Fruit fly (Drosophila melanogaster) whole organism: Measurements from ENCODE around the gene CG34288.

Source experiments
- Dll ChIP-seq: fragments of >200 bp; optimal IDR thresholded peaks from 2 replicates; lab custom pipeline; 2017
- pan ChIP-seq: fragments of >200 bp; optimal IDR thresholded peaks from 2 replicates; lab custom pipeline; 2017
- usp ChIP-seq: fragments of >200 bp; optimal IDR thresholded peaks from 2 replicates; lab custom pipeline; 2017; ENCODE audit warnings: missing biosample characterization, missing genetic modification characterization, mixed read lengths

- TF ChIP-seq usp (GFP tag; lab: Kevin White, UChicago) = no peak
- no peak for TF ChIP-seq pan (lab: Kevin White, UChicago)
- TF ChIP-seq Dll (lab: Kevin White, UChicago) = no peak
Observed at dm6 chr3R:22468829-22469487, 21.9 kb upstream of the CG34288 start.
